Worm (Caenorhabditis elegans): ENCODE data around the gene srbc-26.

- TF ChIP-seq ama-1 (optimal IDR thresholded peaks at IDR 0.05) (no peak), hmg-4 (GFP tag; optimal IDR thresholded peaks at IDR 0.05) (no peak), tra-4 (tag; optimal IDR thresholded peaks at IDR 0.05) (no peak)
Observed at ce11 chrV:17215602-17216001, 44.0 kb downstream of the srbc-26 start.

Data from whole organism, early embryonic.